Worm (Caenorhabditis elegans): ENCODE measurements around the gene W10G11.2.

DNA sequence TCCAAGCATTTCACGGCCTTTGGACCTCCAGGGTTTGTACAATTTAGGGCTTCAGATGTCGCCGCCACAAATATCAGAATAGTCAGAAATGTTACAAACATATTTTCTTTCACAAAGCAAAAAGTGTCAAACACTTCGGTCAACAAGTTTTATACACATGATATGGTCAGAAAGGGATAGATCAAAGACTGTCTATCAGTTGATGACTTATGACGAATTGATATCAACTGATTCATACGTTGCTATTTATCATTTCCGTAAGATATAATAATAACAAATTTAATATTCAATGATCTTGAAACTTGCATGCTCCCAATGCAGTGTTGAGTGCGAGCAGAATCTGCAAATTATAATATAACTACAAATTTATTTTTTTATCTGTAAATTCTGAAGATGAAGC lies 869 bp downstream of the W10G11.2 start, which contains the start of gene W10G11.1:
- TF ChIP-seq klf-2 (GFP tag; conservative IDR thresholded peaks at IDR 0.05) (no peak), ztf-29 (GFP tag; IDR thresholded peaks at IDR 0.05) (no peak), ref-1 (GFP tag; conservative IDR thresholded peaks at IDR 0.05) (no peak), T22C8.4 (GFP tag; IDR thresholded peaks at IDR 0.05) (no peak)
